Worm (Caenorhabditis elegans) whole organism, L1 larva: Measurements from ENCODE around the gene sri-27.

ENCODE experiments used
- aly-2 ChIP-seq: fragments of 150-350 bp; optimal IDR thresholded peaks from 2 replicates; lab custom pipeline; 2014; ENCODE audit warnings: missing biosample characterization, missing genetic modification characterization
- ceh-63 ChIP-seq: fragments of 200-800 bp; sonication (Bioruptor generic); optimal IDR thresholded peaks from 2 replicates; lab custom pipeline; 2018; ENCODE audit warnings: mild to moderate bottlenecking, missing genetic modification characterization, missing compliant biosample characterization
- jun-1 ChIP-seq: fragments of 150-350 bp; optimal IDR thresholded peaks from 2 replicates; lab custom pipeline; 2014; ENCODE audit warnings: missing biosample characterization, missing genetic modification reagents, missing genetic modification characterization
- mdl-1 ChIP-seq, 2 experiments: fragments of 150-350 bp; optimal IDR thresholded peaks; 2 replicates each; lab custom pipeline; 2014 to 2017; ENCODE audit warnings: missing biosample characterization in 2 of 2, missing genetic modification characterization in 2 of 2, inconsistent platforms in 1 of 2
- skn-1 ChIP-seq: fragments of 150-350 bp; optimal IDR thresholded peaks from 2 replicates; lab custom pipeline; 2014; ENCODE audit warnings: missing biosample characterization, missing genetic modification characterization
- snpc-4 ChIP-seq: fragments of 150-350 bp; optimal IDR thresholded peaks from 2 replicates; lab custom pipeline; 2014; ENCODE audit warnings: missing biosample characterization, missing genetic modification characterization
- sox-4 ChIP-seq: sonication (generic microtip); optimal IDR thresholded peaks from 2 replicates; lab custom pipeline; 2016; ENCODE audit warnings: missing genetic modification characterization, missing compliant biosample characterization
- tbx-2 ChIP-seq: sonication (generic microtip); optimal IDR thresholded peaks from 2 replicates; lab custom pipeline; 2016; ENCODE audit warnings: missing genetic modification characterization, missing compliant biosample characterization
- unc-62 ChIP-seq: fragments of 150-350 bp; optimal IDR thresholded peaks from 2 replicates; lab custom pipeline; 2014; ENCODE audit warnings: missing biosample characterization, missing genetic modification reagents, missing genetic modification characterization

ce11 chrV:1756856-1757255 is 31.4 kb downstream of the sri-27 start, which contains the start of gene clec-204:
- TF ChIP-seq jun-1 (tag; lab: Kevin White, UChicago) (no peak), unc-62 (GFP tag; lab: Kevin White, UChicago) (no peak), ceh-63 (GFP tag; lab: Kevin White, UChicago) (no peak), aly-2 (no peak), mdl-1 (tag; optimal IDR thresholded peaks at IDR 0.05; lab: Kevin White, UChicago) (no peak), tbx-2 (tag; lab: Kevin White, UChicago) (no peak), sox-4 (tag; lab: Kevin White, UChicago) (no peak), skn-1 (no peak), snpc-4 (no peak)
